Fruit fly (Drosophila melanogaster): ENCODE results near the gene repo.
A peak's percentile ranks its signal among the peaks of the same experiment; 100 is the strongest.

Gene repo

DNA sequence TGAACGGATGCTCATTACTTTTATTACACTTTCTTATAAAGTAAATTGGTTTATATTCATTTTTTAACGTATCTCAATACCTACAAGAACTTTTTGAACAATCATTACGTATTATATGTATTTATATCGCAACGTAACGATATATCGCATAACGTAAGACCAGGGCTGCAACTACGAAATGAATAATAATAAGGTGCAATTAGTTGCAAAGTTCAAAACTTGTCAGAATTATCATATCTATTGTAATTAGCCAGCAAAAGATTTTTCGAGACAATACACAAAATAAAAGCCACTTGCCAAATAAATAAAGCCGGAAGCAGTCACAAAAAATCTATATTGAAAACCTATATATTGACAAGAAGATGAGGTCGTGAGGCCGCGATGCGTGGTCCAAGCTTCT, 20.7 kb upstream of the repo start (continued):
- no peak for TF ChIP-seq CG17328 (GFP tag; IDR thresholded peaks at IDR 0.05)
- TF ChIP-seq dimm (GFP tag; IDR thresholded peaks at IDR 0.05): no peak
- no peak for TF ChIP-seq Lpt (GFP tag; optimal IDR thresholded peaks at IDR 0.05)
- TF ChIP-seq CG13775 (GFP tag; optimal IDR thresholded peaks at IDR 0.05): peak; percentile 31
- peak; percentile 53 for TF ChIP-seq CG2116 (GFP tag; optimal IDR thresholded peaks at IDR 0.05)
- no peak for TF ChIP-seq zen (tag; optimal IDR thresholded peaks at IDR 0.05)
- no peak for TF ChIP-seq TFAM (GFP tag; optimal IDR thresholded peaks at IDR 0.05)
- no peak for TF ChIP-seq hth (optimal IDR thresholded peaks at IDR 0.05)
- peak; percentile 66 for TF ChIP-seq row (GFP tag; IDR thresholded peaks at IDR 0.05)
- peak; percentile 26 for TF ChIP-seq CG9876 (GFP tag; optimal IDR thresholded peaks at IDR 0.05)
- TF ChIP-seq CG6689 (GFP tag; IDR thresholded peaks at IDR 0.05): peak; percentile 87
- TF ChIP-seq trh (GFP tag; optimal IDR thresholded peaks at IDR 0.05): no peak
- peak; percentile 78 for TF ChIP-seq CG34224 (GFP tag; IDR thresholded peaks at IDR 0.05; ENCODE audit: partially characterized antibody)
- TF ChIP-seq fru (optimal IDR thresholded peaks at IDR 0.05): no peak
- no peak for TF ChIP-seq CG8281 (tag; optimal IDR thresholded peaks at IDR 0.05)
- TF ChIP-seq Jarid2 (GFP tag; optimal IDR thresholded peaks at IDR 0.05): no peak
- peak; percentile 46 for TF ChIP-seq bbx (GFP tag; IDR thresholded peaks at IDR 0.05; ENCODE audit: partially characterized antibody)
- peak; percentile 81 for TF ChIP-seq Bgb (GFP tag; IDR thresholded peaks at IDR 0.05; ENCODE audit: partially characterized antibody)
- 0 out of 2 replicates have a peak, but pooled peaks have one; percentile 44 for TF ChIP-seq CG42726 (GFP tag; IDR thresholded peaks at IDR 0.05; ENCODE audit: partially characterized antibody)
- no peak for TF ChIP-seq CG12071 (GFP tag; optimal IDR thresholded peaks at IDR 0.05)
- TF ChIP-seq Ssrp (tag; optimal IDR thresholded peaks at IDR 0.05): peak; percentile 4
- TF ChIP-seq CG11456 (GFP tag; IDR thresholded peaks at IDR 0.05): no peak; the same call in 2 of the 3 replicates
- TF ChIP-seq CG4854 (GFP tag; optimal IDR thresholded peaks at IDR 0.05): no peak
- no peak for TF ChIP-seq CG31224 (GFP tag; IDR thresholded peaks at IDR 0.05)
- TF ChIP-seq CG11504 (tag; optimal IDR thresholded peaks at IDR 0.05): no peak
- TF ChIP-seq CG13424 (tag; optimal IDR thresholded peaks at IDR 0.05): peak; percentile 32
- TF ChIP-seq CG15479 (GFP tag; optimal IDR thresholded peaks at IDR 0.05): no peak
- TF ChIP-seq Hr3 (GFP tag; optimal IDR thresholded peaks at IDR 0.05): peak; percentile 1
- no peak for TF ChIP-seq CG18262 (tag; optimal IDR thresholded peaks at IDR 0.05)
- TF ChIP-seq Oaz (GFP tag; IDR thresholded peaks at IDR 0.05): no peak
- TF ChIP-seq peb (GFP tag; IDR thresholded peaks at IDR 0.05): no peak
- no peak for TF ChIP-seq CG32772 (GFP tag; IDR thresholded peaks at IDR 0.05)
- TF ChIP-seq CG15011 (GFP tag; optimal IDR thresholded peaks at IDR 0.05): no peak
- TF ChIP-seq en (GFP tag; optimal IDR thresholded peaks at IDR 0.05): no peak
- TF ChIP-seq croc (GFP tag; conservative IDR thresholded peaks at IDR 0.05): no peak
- peak; percentile 40 for TF ChIP-seq Sox102F (GFP tag; optimal IDR thresholded peaks at IDR 0.05)
- peak; percentile 51; the same call in 2 of the 3 replicates for TF ChIP-seq HLH4C (GFP tag; IDR thresholded peaks at IDR 0.05; ENCODE audit: partially characterized antibody)
- TF ChIP-seq h (optimal IDR thresholded peaks at IDR 0.05): no peak
- TF ChIP-seq Meics (GFP tag; optimal IDR thresholded peaks at IDR 0.05): peak; percentile 24
- TF ChIP-seq Doc3 (GFP tag; IDR thresholded peaks at IDR 0.05; ENCODE audit: partially characterized antibody): peak; percentile 88
- no peak for TF ChIP-seq pita (GFP tag; optimal IDR thresholded peaks at IDR 0.05)
- no peak for TF ChIP-seq Oli (tag; optimal IDR thresholded peaks at IDR 0.05)
- no peak for TF ChIP-seq CG33557 (GFP tag; optimal IDR thresholded peaks at IDR 0.05)
- no peak for TF ChIP-seq unpg (GFP tag; optimal IDR thresholded peaks at IDR 0.05)
- no peak for TF ChIP-seq z (GFP tag; IDR thresholded peaks at IDR 0.05)
- TF ChIP-seq CG11093 (GFP tag; IDR thresholded peaks at IDR 0.05): no peak
- no peak for TF ChIP-seq luna (GFP tag; optimal IDR thresholded peaks at IDR 0.05)
- TF ChIP-seq CG12942 (GFP tag; optimal IDR thresholded peaks at IDR 0.05): peak; percentile 6
- no peak for TF ChIP-seq CG11723 (GFP tag; optimal IDR thresholded peaks at IDR 0.05)
- no peak for TF ChIP-seq wor (GFP tag; IDR thresholded peaks at IDR 0.05)
- TF ChIP-seq Mes4 (GFP tag; optimal IDR thresholded peaks at IDR 0.05): no peak
- peak; percentile 37; the same call in 1 of the 3 replicates for TF ChIP-seq Dbx (GFP tag; IDR thresholded peaks at IDR 0.05)
